Fruit fly (Drosophila melanogaster) whole organism, pupa: Measurements from ENCODE around the gene CG14568.

Experiments
- CG10348 ChIP-seq: fragments of 200-800 bp; sonication (Bioruptor generic); IDR thresholded peaks from 2 replicates; pipeline ENCODE4 v1.3.6; 2022; ENCODE audit warnings: missing biosample characterization, missing genetic modification characterization
- CG12605 ChIP-seq: fragments of 200-800 bp; sonication (Bioruptor generic); IDR thresholded peaks from 2 replicates; pipeline ENCODE4 v1.3.6; 2022; ENCODE audit warnings: missing biosample characterization, missing genetic modification characterization
- CG13204 ChIP-seq: fragments of 200-800 bp; sonication (Bioruptor generic); optimal IDR thresholded peaks from 2 replicates; lab custom pipeline; 2018; ENCODE audit warnings: missing biosample characterization, mild to moderate bottlenecking, missing genetic modification characterization, moderate library complexity
- CG14655 ChIP-seq: fragments of 200-800 bp; sonication (Bioruptor generic); optimal IDR thresholded peaks from 3 replicates; lab custom pipeline; 2017; ENCODE audit warnings: mild to moderate bottlenecking, missing biosample characterization, missing genetic modification reagents, missing genetic modification characterization
- CG15710 ChIP-seq: fragments of 200-800 bp; sonication (Bioruptor generic); optimal IDR thresholded peaks from 2 replicates; lab custom pipeline; 2018; ENCODE audit warnings: missing biosample characterization, mild to moderate bottlenecking, missing genetic modification characterization, moderate library complexity
- CG17806 ChIP-seq: fragments of 200-800 bp; sonication (Bioruptor generic); optimal IDR thresholded peaks from 2 replicates; lab custom pipeline; 2018; ENCODE audit warnings: missing biosample characterization, mild to moderate bottlenecking, missing genetic modification characterization, moderate library complexity
- CG32121 ChIP-seq: fragments of 200-800 bp; sonication (Bioruptor generic); IDR thresholded peaks from 2 replicates; pipeline ENCODE4 v1.3.6; 2022; ENCODE audit warnings: missing biosample characterization, missing genetic modification characterization
- CG34367 ChIP-seq: fragments of 200-800 bp; sonication (Bioruptor generic); optimal IDR thresholded peaks from 2 replicates; lab custom pipeline; 2018; ENCODE audit warnings: missing biosample characterization, mild to moderate bottlenecking, missing genetic modification characterization
- CG4496 ChIP-seq: fragments of 200-800 bp; sonication (Bioruptor generic); IDR thresholded peaks from 3 replicates; pipeline ENCODE4 v1.3.6; 2022; ENCODE audit warnings: missing biosample characterization, missing genetic modification characterization
- CG8159 ChIP-seq: fragments of 200-800 bp; sonication (Bioruptor generic); optimal IDR thresholded peaks from 3 replicates; lab custom pipeline; 2018; ENCODE audit warnings: missing biosample characterization, mild to moderate bottlenecking, missing genetic modification characterization, moderate library complexity
- CG8301 ChIP-seq: fragments of 200-800 bp; sonication (Bioruptor generic); optimal IDR thresholded peaks from 2 replicates; lab custom pipeline; 2018; ENCODE audit warnings: missing biosample characterization, mild to moderate bottlenecking, missing genetic modification characterization
- CG9948 ChIP-seq: fragments of 200-800 bp; sonication (Bioruptor generic); optimal IDR thresholded peaks from 2 replicates; lab custom pipeline; 2018; ENCODE audit warnings: missing biosample characterization, mild to moderate bottlenecking, missing genetic modification characterization, moderate library complexity
- D1 ChIP-seq: fragments of 200-800 bp; sonication (Bioruptor generic); optimal IDR thresholded peaks from 2 replicates; lab custom pipeline; 2018; ENCODE audit warnings: missing biosample characterization, mild to moderate bottlenecking, missing genetic modification characterization, moderate library complexity
- EcR ChIP-seq: fragments of 200-800 bp; sonication (Bioruptor generic); optimal IDR thresholded peaks from 3 replicates; lab custom pipeline; 2019; ENCODE audit warnings: missing biosample characterization, missing genetic modification characterization, mild to moderate bottlenecking, moderate library complexity, missing genetic modification reagents
- Ets98B ChIP-seq: fragments of 200-800 bp; sonication (Bioruptor generic); IDR thresholded peaks from 2 replicates; pipeline ENCODE4 v1.3.6; 2022; ENCODE audit warnings: missing biosample characterization, missing genetic modification characterization
- Pif1A ChIP-seq: fragments of 200-800 bp; sonication (Bioruptor generic); optimal IDR thresholded peaks from 3 replicates; lab custom pipeline; 2016; ENCODE audit warnings: missing biosample characterization, missing genetic modification characterization
- Pif1B ChIP-seq: fragments of 200-800 bp; sonication (Bioruptor generic); optimal IDR thresholded peaks from 3 replicates; lab custom pipeline; 2016; ENCODE audit warnings: missing biosample characterization, missing genetic modification characterization
- Snoo ChIP-seq: fragments of 200-800 bp; sonication (Bioruptor generic); optimal IDR thresholded peaks from 3 replicates; lab custom pipeline; 2017; ENCODE audit warnings: missing biosample characterization, mild to moderate bottlenecking, missing genetic modification characterization, inconsistent platforms
- fd96Ca ChIP-seq: fragments of 200-800 bp; sonication (Bioruptor generic); IDR thresholded peaks from 3 replicates; pipeline ENCODE4 v1.3.6; 2022; ENCODE audit warnings: missing biosample characterization, missing genetic modification characterization
- gl ChIP-seq: fragments of 200-800 bp; sonication (Bioruptor generic); optimal IDR thresholded peaks from 2 replicates; lab custom pipeline; 2018; ENCODE audit warnings: missing biosample characterization, mild to moderate bottlenecking, missing genetic modification characterization
- rn ChIP-seq: fragments of 200-800 bp; sonication (Bioruptor generic); IDR thresholded peaks from 2 replicates; pipeline ENCODE4 v1.3.6; 2022; ENCODE audit warnings: missing biosample characterization, missing genetic modification characterization

The CG14568 gene

dm6 chr3L:21740209-21740608 lies 6.9 kb upstream of the CG14568 start, which contains the start of gene CG14566:
TSS of gene CG14566 (minus strand) at chr3L:21740309.
- TF ChIP-seq CG32121, result no peak
- no peak for TF ChIP-seq CG9948
- no peak for TF ChIP-seq CG8301
- no peak for TF ChIP-seq Pif1B (GFP tag; lab: Kevin White, UChicago)
- no peak for TF ChIP-seq CG34367 (tag; lab: Kevin White, UChicago)
- TF ChIP-seq Snoo (tag; lab: Kevin White, UChicago), result no peak
- TF ChIP-seq rn, result no peak
- no peak for TF ChIP-seq CG15710 (tag; lab: Kevin White, UChicago)
- no peak for TF ChIP-seq CG10348
- no peak for TF ChIP-seq CG4496 (GFP tag; lab: Robert Waterston, UW)
- TF ChIP-seq gl, result no peak
- no peak for TF ChIP-seq CG8159 (tag; lab: Kevin White, UChicago)
- no peak for TF ChIP-seq CG17806 (tag; lab: Kevin White, UChicago)
- TF ChIP-seq CG14655 (GFP tag; lab: Kevin White, UChicago), result no peak
- TF ChIP-seq Ets98B (GFP tag; lab: Robert Waterston, UW), result no peak
- no peak for TF ChIP-seq EcR (GFP tag; lab: Kevin White, UChicago)
- no peak for TF ChIP-seq CG12605 (GFP tag; lab: Robert Waterston, UW)
- no peak for TF ChIP-seq Pif1A (GFP tag; lab: Kevin White, UChicago)
- TF ChIP-seq fd96Ca (GFP tag; lab: Robert Waterston, UW), result no peak

dm6 chr3L:21739017-21739730 lies 5.9 kb upstream of the CG14568 start:
- no peak for TF ChIP-seq CG32121
- TF ChIP-seq CG14655 (GFP tag; lab: Kevin White, UChicago), result peak; percentile 18
- peak; percentile 13; the same call in 1 of the 2 replicates for TF ChIP-seq Ets98B (GFP tag; lab: Robert Waterston, UW)
- peak; percentile 35 for TF ChIP-seq EcR (GFP tag; lab: Kevin White, UChicago)

- TF ChIP-seq CG17806 (tag; lab: Kevin White, UChicago) (peak; percentile 59), Pif1B (GFP tag; lab: Kevin White, UChicago) (peak; percentile 57), Snoo (tag; lab: Kevin White, UChicago) (peak; percentile 27), rn (peak; percentile 66), CG10348 (no peak), CG13204 (GFP tag; lab: Kevin White, UChicago) (no peak), CG34367 (tag; lab: Kevin White, UChicago) (peak; percentile 11), CG8301 (peak; percentile 65), CG4496 (GFP tag; lab: Robert Waterston, UW) (peak; percentile 86), CG14655 (GFP tag; lab: Kevin White, UChicago) (peak; percentile 55), CG8159 (tag; lab: Kevin White, UChicago) (peak; percentile 65), fd96Ca (GFP tag; lab: Robert Waterston, UW) (no peak), EcR (GFP tag; lab: Kevin White, UChicago) (no peak), Pif1A (GFP tag; lab: Kevin White, UChicago) (peak; percentile 31), CG32121 (peak; percentile 64), gl (no peak), D1 (tag; lab: Kevin White, UChicago) (peak; percentile 18), CG9948 (peak; percentile 37), CG15710 (tag; lab: Kevin White, UChicago) (peak; percentile 44), Ets98B (GFP tag; lab: Robert Waterston, UW) (peak; percentile 70), CG12605 (GFP tag; lab: Robert Waterston, UW) (peak; percentile 83)
Measured at dm6 chr3L:21738175-21739016, 5.1 kb upstream of the CG14568 start, which contains the start of gene CG14567. TSS of gene CG14567 (minus strand) at chr3L:21738430.

- TF ChIP-seq CG15710 (tag; lab: Kevin White, UChicago), result no peak
- TF ChIP-seq CG12605 (GFP tag; lab: Robert Waterston, UW), result no peak
- no peak for TF ChIP-seq fd96Ca (GFP tag; lab: Robert Waterston, UW)
- TF ChIP-seq D1 (tag; lab: Kevin White, UChicago), result no peak
- TF ChIP-seq rn, result no peak
- no peak for TF ChIP-seq EcR (GFP tag; lab: Kevin White, UChicago)
- no peak for TF ChIP-seq Pif1B (GFP tag; lab: Kevin White, UChicago)
- TF ChIP-seq CG32121, result no peak
- no peak for TF ChIP-seq CG14655 (GFP tag; lab: Kevin White, UChicago)
- no peak for TF ChIP-seq CG17806 (tag; lab: Kevin White, UChicago)
- TF ChIP-seq CG8159 (tag; lab: Kevin White, UChicago), result no peak
- TF ChIP-seq Pif1A (GFP tag; lab: Kevin White, UChicago), result no peak
- TF ChIP-seq CG4496 (GFP tag; lab: Robert Waterston, UW), result no peak
- no peak for TF ChIP-seq Ets98B (GFP tag; lab: Robert Waterston, UW)
- TF ChIP-seq CG10348, result no peak
Measured at dm6 chr3L:21733799-21734198, 512 bp upstream of the CG14568 start, which contains the start of gene CG14573. TSS of gene CG14573 (plus strand) at chr3L:21734099.

dm6 chr3L:21731104-21731600 lies 2.1 kb downstream of the CG14568 start, which contains the start of gene CG14569:
TSS of gene CG14569 (minus strand) at chr3L:21731550.
- no peak for TF ChIP-seq D1 (tag; lab: Kevin White, UChicago)
- TF ChIP-seq CG15710 (tag; lab: Kevin White, UChicago), result no peak
- no peak for TF ChIP-seq fd96Ca (GFP tag; lab: Robert Waterston, UW)
- no peak for TF ChIP-seq CG17806 (tag; lab: Kevin White, UChicago)
